Worm (Caenorhabditis elegans) whole organism, L4/young adult: ENCODE results near the gene C26G2.2.

Experiments used
- W03F9.2 ChIP-seq: fragments of 150-350 bp; optimal IDR thresholded peaks from 2 replicates; lab custom pipeline; 2014; ENCODE audit warnings: missing biosample characterization, missing genetic modification characterization
- him-1 ChIP-seq: sonication (generic microtip); optimal IDR thresholded peaks from 2 replicates; lab custom pipeline; 2016; ENCODE audit warnings: missing genotype, missing genetic modification reagents, missing genetic modification characterization, missing compliant biosample characterization

DNA sequence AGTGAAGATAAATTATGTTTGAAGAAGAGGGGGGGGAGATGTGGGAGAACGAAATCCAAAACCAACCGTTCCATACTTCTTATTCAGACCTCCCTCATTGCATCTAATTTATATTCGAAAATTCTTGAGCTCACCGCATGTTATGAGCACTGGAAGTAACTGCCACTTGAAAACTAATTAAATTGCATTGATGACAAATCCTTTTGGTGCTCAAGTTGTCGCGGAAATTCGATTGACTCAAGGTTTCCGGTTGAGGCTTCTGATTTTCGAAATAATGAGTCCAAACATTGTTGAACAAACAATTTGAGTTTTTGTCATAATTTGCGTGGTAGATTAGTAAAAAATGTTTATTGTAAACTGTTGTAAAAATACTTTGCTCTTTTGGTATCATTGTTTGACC is 12.1 kb upstream of the C26G2.2 start:
- TF ChIP-seq him-1 (tag; lab: Kevin White, UChicago) (no peak), W03F9.2 (tag; lab: Kevin White, UChicago) (no peak)
